Fruit fly (Drosophila melanogaster): ENCODE results near the gene pira.

The pira gene

dm6 chrX:12754348-12754733 lies 9.1 kb downstream of the pira start (continued):
- TF ChIP-seq CG6854 (GFP tag; optimal IDR thresholded peaks at IDR 0.05) (peak; percentile 88), lmd (GFP tag; IDR thresholded peaks at IDR 0.05) (peak; percentile 97), CG3838 (GFP tag; optimal IDR thresholded peaks at IDR 0.05) (peak; percentile 22), CG15011 (GFP tag; optimal IDR thresholded peaks at IDR 0.05) (peak; percentile 82), pho (GFP tag; optimal IDR thresholded peaks at IDR 0.05) (peak; percentile 93), HmgD (GFP tag; optimal IDR thresholded peaks at IDR 0.05) (no peak), slp2 (GFP tag; optimal IDR thresholded peaks at IDR 0.05) (peak; percentile 74), Sox102F (GFP tag; optimal IDR thresholded peaks at IDR 0.05) (peak; percentile 91), CG10543 (GFP tag; optimal IDR thresholded peaks at IDR 0.05) (no peak), CG2202 (tag; optimal IDR thresholded peaks at IDR 0.05) (peak; percentile 45), kni (GFP tag; optimal IDR thresholded peaks at IDR 0.05) (no peak), CG9797 (GFP tag; optimal IDR thresholded peaks at IDR 0.05) (no peak), nmo (GFP tag; optimal IDR thresholded peaks at IDR 0.05) (peak; percentile 87), org-1 (GFP tag; optimal IDR thresholded peaks at IDR 0.05) (peak; percentile 84), trh (GFP tag; optimal IDR thresholded peaks at IDR 0.05) (peak; percentile 70), Oli (tag; optimal IDR thresholded peaks at IDR 0.05) (peak; percentile 92), Opbp (GFP tag; IDR thresholded peaks at IDR 0.05; ENCODE audit: partially characterized antibody) (no peak), CG6175 (GFP tag; IDR thresholded peaks at IDR 0.05) (peak; percentile 94), Jarid2 (GFP tag; optimal IDR thresholded peaks at IDR 0.05) (peak; percentile 67), CG11504 (tag; optimal IDR thresholded peaks at IDR 0.05) (peak; percentile 90), CG6254 (GFP tag; optimal IDR thresholded peaks at IDR 0.05) (peak; percentile 68), ems (GFP tag; optimal IDR thresholded peaks at IDR 0.05) (peak; percentile 76), Meics (GFP tag; optimal IDR thresholded peaks at IDR 0.05) (peak; percentile 95), CTCF (GFP tag; optimal IDR thresholded peaks at IDR 0.05) (peak; percentile 9), Adf1 (GFP tag; IDR thresholded peaks at IDR 0.05) (peak; percentile 70), Hsf (GFP tag; optimal IDR thresholded peaks at IDR 0.05) (peak; percentile 89), CG17328 (GFP tag; IDR thresholded peaks at IDR 0.05) (peak; percentile 91), run (tag; optimal IDR thresholded peaks at IDR 0.05) (peak; percentile 79), CoRest (tag; optimal IDR thresholded peaks at IDR 0.05) (peak; percentile 91), CG10979 (tag; optimal IDR thresholded peaks at IDR 0.05) (peak; percentile 82), CG7928 (GFP tag; optimal IDR thresholded peaks at IDR 0.05) (peak; percentile 66), ase (GFP tag; IDR thresholded peaks at IDR 0.05) (peak; percentile 94), CHES-1-like (GFP tag; optimal IDR thresholded peaks at IDR 0.05) (peak; percentile 81), Max (GFP tag; optimal IDR thresholded peaks at IDR 0.05) (peak; percentile 88), Bgb (GFP tag; IDR thresholded peaks at IDR 0.05; ENCODE audit: partially characterized antibody) (no peak), abd-A (tag; optimal IDR thresholded peaks at IDR 0.05) (no peak), Ptx1 (GFP tag; IDR thresholded peaks at IDR 0.05) (peak; percentile 97), CG18619 (GFP tag; optimal IDR thresholded peaks at IDR 0.05) (peak; percentile 88), jing (GFP tag; optimal IDR thresholded peaks at IDR 0.05) (peak; percentile 82), seq (GFP tag; IDR thresholded peaks at IDR 0.05) (peak; percentile 95), CG14710 (tag; optimal IDR thresholded peaks at IDR 0.05) (peak; percentile 56), CG2889 (GFP tag; IDR thresholded peaks at IDR 0.05) (peak; percentile 94), Hey (tag; optimal IDR thresholded peaks at IDR 0.05) (peak; percentile 22), CG30403 (GFP tag; optimal IDR thresholded peaks at IDR 0.05) (peak; percentile 93), pan (optimal IDR thresholded peaks at IDR 0.05) (no peak), pan (GFP tag; optimal IDR thresholded peaks at IDR 0.05 in 1 of 2, IDR thresholded peaks at IDR 0.05 in 1 of 2) (peak in 1 of 2 experiments; percentile 97), ap (GFP tag; IDR thresholded peaks at IDR 0.05) (peak; percentile 88), CG2875 (GFP tag; optimal IDR thresholded peaks at IDR 0.05) (peak; percentile 78), sqz (GFP tag; optimal IDR thresholded peaks at IDR 0.05) (no peak), mirr (GFP tag; optimal IDR thresholded peaks at IDR 0.05) (no peak), CG4854 (GFP tag; optimal IDR thresholded peaks at IDR 0.05) (peak; percentile 75), CG6654 (GFP tag; optimal IDR thresholded peaks at IDR 0.05) (peak; percentile 76)

All from whole organism, embryonic.